Fruit fly (Drosophila melanogaster) whole organism: Measurements from ENCODE around the gene CG31457.

ENCODE experiments used
- Dll ChIP-seq: fragments of >200 bp; optimal IDR thresholded peaks from 2 replicates; lab custom pipeline; 2017
- psq ChIP-seq: fragments of >200 bp; optimal IDR thresholded peaks from 2 replicates; lab custom pipeline; 2017
- usp ChIP-seq: fragments of >200 bp; optimal IDR thresholded peaks from 2 replicates; lab custom pipeline; 2017; ENCODE audit warnings: missing biosample characterization, missing genetic modification characterization, mixed read lengths

dm6 chr3R:23119873-23120272, 7.9 kb downstream of the CG31457 start:
- TF ChIP-seq usp (no peak), Dll (no peak), psq (no peak)
